Worm (Caenorhabditis elegans) whole organism, midembryonic: ENCODE measurements around the gene zfp-1.

Source experiments
- T22C8.4 ChIP-seq: fragments of 200-800 bp; sonication (Bioruptor generic); IDR thresholded peaks from 2 replicates; pipeline ENCODE4 v1.3.6; 2022; ENCODE audit warnings: missing genetic modification characterization, missing compliant biosample characterization
- cog-1 ChIP-seq: sonication (generic microtip); optimal IDR thresholded peaks from 2 replicates; lab custom pipeline; 2016; ENCODE audit warnings: missing genetic modification characterization, missing compliant biosample characterization
- flt-1 ChIP-seq: fragments of 200-800 bp; sonication (Bioruptor generic); IDR thresholded peaks from 2 replicates; pipeline ENCODE4 v1.3.6; 2022; ENCODE audit warnings: missing genetic modification characterization, missing compliant biosample characterization
- klf-2 ChIP-seq: fragments of 200-800 bp; sonication (Bioruptor generic); conservative IDR thresholded peaks from 2 replicates; pipeline ENCODE4 v1.3.6; 2022; ENCODE audit warnings: missing genetic modification reagents, missing genetic modification characterization, missing compliant biosample characterization
- med-1 ChIP-seq: sonication (generic microtip); optimal IDR thresholded peaks from 2 replicates; lab custom pipeline; 2017; ENCODE audit warnings: missing genetic modification characterization, mild to moderate bottlenecking, missing compliant biosample characterization, antibody characterized with exemption, missing genetic modification reagents; ENCODE audit not compliant: insufficient read depth
- ref-1 ChIP-seq: fragments of 200-800 bp; sonication (Bioruptor generic); conservative IDR thresholded peaks from 2 replicates; pipeline ENCODE4 v1.3.6; 2022; ENCODE audit warnings: missing genetic modification reagents, missing genetic modification characterization, missing compliant biosample characterization
- tab-1 ChIP-seq: fragments of 200-800 bp; sonication (Bioruptor generic); IDR thresholded peaks from 2 replicates; pipeline ENCODE4 v1.3.6; 2022; ENCODE audit warnings: missing genetic modification characterization, missing compliant biosample characterization
- ztf-23 ChIP-seq: fragments of 200-800 bp; sonication (Bioruptor generic); IDR thresholded peaks from 2 replicates; pipeline ENCODE4 v1.3.6; 2022; ENCODE audit warnings: missing genetic modification reagents, missing genetic modification characterization, missing compliant biosample characterization
- ztf-29 ChIP-seq: fragments of 200-800 bp; sonication (Bioruptor generic); IDR thresholded peaks from 2 replicates; pipeline ENCODE4 v1.3.6; 2022; ENCODE audit warnings: missing genetic modification reagents, missing genetic modification characterization, missing compliant biosample characterization

DNA sequence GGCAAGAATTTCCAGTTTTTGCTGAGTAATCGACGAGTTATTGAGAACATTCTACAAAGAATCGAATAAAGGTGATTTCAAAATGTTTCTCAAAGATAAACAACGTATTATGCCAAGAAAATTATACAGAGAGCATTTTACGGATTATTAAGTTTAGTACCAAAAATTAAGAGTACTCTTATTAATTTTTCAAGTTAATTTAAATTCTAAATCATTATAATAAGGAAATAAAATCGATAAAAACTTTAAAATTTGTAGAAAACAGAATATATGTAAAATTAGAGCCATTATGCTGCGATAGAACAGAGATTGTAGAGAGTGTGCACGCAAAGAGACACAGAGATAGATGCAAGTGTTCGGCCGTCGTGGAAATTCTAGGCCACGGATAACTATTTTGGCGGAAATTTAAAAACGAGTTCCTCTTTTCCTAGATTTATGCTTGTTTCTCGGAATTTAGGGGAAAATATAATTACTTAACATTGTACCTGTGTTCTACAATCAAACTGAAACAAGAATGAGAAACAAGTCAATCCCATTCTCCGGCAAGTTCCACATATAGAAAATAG is 59.2 kb downstream of the zfp-1 start, which contains the start of gene F44E2.9:
- TF ChIP-seq cog-1 (tag; lab: Kevin White, UChicago) (peak; percentile 51), ref-1 (GFP tag; lab: Robert Waterston, UW) (no peak), flt-1 (GFP tag; lab: Robert Waterston, UW) (peak; percentile 27; the same call in 1 of the 2 replicates), T22C8.4 (no peak), med-1 (no peak), ztf-29 (GFP tag; lab: Robert Waterston, UW) (no peak), ztf-23 (0 out of 2 replicates have a peak, but pooled peaks have one; percentile 59), klf-2 (GFP tag; lab: Robert Waterston, UW) (no peak), tab-1 (GFP tag; lab: Robert Waterston, UW) (no peak)
